Worm (Caenorhabditis elegans): ENCODE data around the gene his-16.

Gene his-16

ce11 chrII:13835724-13836307, 17.9 kb upstream of the his-16 start, which contains the start of gene ins-37:
Gene ins-37, minus strand, starts transcription at chrII:13836107.
- TF ChIP-seq snpc-1.3 (tag; optimal IDR thresholded peaks at IDR 0.05; ENCODE audit: insufficient read depth) = peak; percentile 47
- peak; percentile 92 for TF ChIP-seq snpc-1.1 (tag; optimal IDR thresholded peaks at IDR 0.05; ENCODE audit: insufficient read depth)
- TF ChIP-seq madf-3 (GFP tag; IDR thresholded peaks at IDR 0.05) = 0 out of 2 replicates have a peak, but pooled peaks have one; percentile 3
- TF ChIP-seq pbrm-1 (GFP tag; IDR thresholded peaks at IDR 0.05) = 0 out of 2 replicates have a peak, but pooled peaks have one; percentile 43
- TF ChIP-seq F49E8.2 (tag; optimal IDR thresholded peaks at IDR 0.05; ENCODE audit: insufficient read depth) = peak; percentile 46
- TF ChIP-seq snpc-3.4 (tag; optimal IDR thresholded peaks at IDR 0.05) = peak; percentile 73
- TF ChIP-seq mcd-1 (GFP tag; IDR thresholded peaks at IDR 0.05) = 0 out of 2 replicates have a peak, but pooled peaks have one; percentile 7
- TF ChIP-seq dox-1 (GFP tag; IDR thresholded peaks at IDR 0.05) = peak; percentile 44; the same call in 1 of the 2 replicates
- peak; percentile 62 for TF ChIP-seq lsl-1 (GFP tag; optimal IDR thresholded peaks at IDR 0.05)
- 0 out of 2 replicates have a peak, but pooled peaks have one; percentile 42 for TF ChIP-seq ekl-4 (GFP tag; IDR thresholded peaks at IDR 0.05)
- TF ChIP-seq D2030.7 (GFP tag; IDR thresholded peaks at IDR 0.05) = peak; percentile 81
- TF ChIP-seq lin-26 (GFP tag; IDR thresholded peaks at IDR 0.05) = peak; percentile 95
- TF ChIP-seq madf-8 (GFP tag; conservative IDR thresholded peaks at IDR 0.05) = peak; percentile 27; the same call in 1 of the 2 replicates
- TF ChIP-seq aptf-3 (GFP tag; IDR thresholded peaks at IDR 0.05) = 0 out of 2 replicates have a peak, but pooled peaks have one; percentile 10
- peak; percentile 35; the same call in 1 of the 2 replicates for TF ChIP-seq hmg-1.2 (GFP tag; IDR thresholded peaks at IDR 0.05)
- peak; percentile 52 for TF ChIP-seq tbp1 (GFP tag; optimal IDR thresholded peaks at IDR 0.05)
- peak; percentile 62; the same call in 1 of the 2 replicates for TF ChIP-seq madf-6 (GFP tag; IDR thresholded peaks at IDR 0.05)
- 0 out of 2 replicates have a peak, but pooled peaks have one; percentile 46 for TF ChIP-seq Y79H2A.3 (GFP tag; conservative IDR thresholded peaks at IDR 0.05)
- TF ChIP-seq F33H1.4 (GFP tag; IDR thresholded peaks at IDR 0.05) = 0 out of 2 replicates have a peak, but pooled peaks have one; percentile 11
- TF ChIP-seq nfyb-1 (GFP tag; IDR thresholded peaks at IDR 0.05) = 0 out of 2 replicates have a peak, but pooled peaks have one; percentile 36
- peak; percentile 86 for TF ChIP-seq snpc-4 (GFP tag; optimal IDR thresholded peaks at IDR 0.05)
- peak; percentile 68 to 95 (median 90) for TF ChIP-seq snpc-4 (tag; optimal IDR thresholded peaks at IDR 0.05)
- peak; percentile 92 for TF ChIP-seq aptf-2 (GFP tag; conservative IDR thresholded peaks at IDR 0.05)
- TF ChIP-seq attf-6 (GFP tag; IDR thresholded peaks at IDR 0.05) = peak; percentile 93
- TF ChIP-seq B0336.3 (GFP tag; IDR thresholded peaks at IDR 0.05) = 0 out of 2 replicates have a peak, but pooled peaks have one; percentile 39

DNA sequence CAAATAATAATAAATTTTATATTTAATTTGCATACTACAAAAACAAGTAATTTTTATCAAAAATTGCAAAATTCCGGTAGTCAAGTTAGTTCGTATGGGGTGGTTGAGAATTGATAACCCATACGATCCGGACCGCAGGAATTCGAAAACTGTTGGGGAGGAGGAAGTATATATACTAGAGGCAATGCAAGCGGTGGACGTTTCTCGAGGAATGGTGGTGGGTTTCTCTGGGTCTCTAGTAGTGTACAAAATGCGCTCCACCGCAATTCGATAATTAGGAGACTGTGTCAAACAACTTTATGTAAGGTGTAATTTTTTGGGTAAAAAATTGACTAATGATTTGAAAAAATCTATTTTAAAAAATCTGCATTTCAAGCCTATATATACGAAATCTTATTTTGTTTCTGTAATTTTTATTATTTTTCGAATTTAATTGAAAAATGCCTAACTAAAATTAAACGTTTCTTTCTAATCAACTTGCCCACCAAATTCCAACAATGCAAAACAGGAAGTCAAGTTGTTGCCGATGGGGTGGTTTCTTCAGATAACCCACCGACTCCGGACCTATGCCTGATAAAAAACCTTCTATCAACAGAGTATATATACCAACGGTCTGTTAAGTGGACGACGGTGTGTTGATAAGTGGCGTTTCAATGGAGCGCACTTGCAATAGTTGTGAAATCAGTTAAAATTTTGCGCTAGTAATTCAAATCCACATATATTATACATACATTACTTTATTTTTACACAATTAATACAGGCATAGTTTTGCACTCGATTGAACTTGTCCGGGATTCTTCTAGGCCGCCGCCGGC, 16.6 kb upstream of the his-16 start:
- TF ChIP-seq madf-8 (GFP tag; conservative IDR thresholded peaks at IDR 0.05) (0 out of 2 replicates have a peak, but pooled peaks have one; percentile 9), nfyb-1 (GFP tag; IDR thresholded peaks at IDR 0.05) (peak; percentile 92), nhr-80 (tag; optimal IDR thresholded peaks at IDR 0.05) (peak; percentile 44), lsl-1 (GFP tag; optimal IDR thresholded peaks at IDR 0.05) (peak; percentile 5), F33H1.4 (GFP tag; IDR thresholded peaks at IDR 0.05) (peak; percentile 24; the same call in 1 of the 2 replicates), somi-1 (GFP tag; optimal IDR thresholded peaks at IDR 0.05) (peak; percentile 81), ceh-79 (tag; optimal IDR thresholded peaks at IDR 0.05) (no peak), chd-7 (tag; optimal IDR thresholded peaks at IDR 0.05) (peak; percentile 80), D2030.7 (GFP tag; IDR thresholded peaks at IDR 0.05) (peak; percentile 41), ceh-40 (GFP tag; IDR thresholded peaks at IDR 0.05) (no peak), dpff-1 (tag; optimal IDR thresholded peaks at IDR 0.05) (peak; percentile 45), ztf-3 (GFP tag; optimal IDR thresholded peaks at IDR 0.05) (peak; percentile 14), egl-18 (GFP tag; IDR thresholded peaks at IDR 0.05) (peak; percentile 59; the same call in 1 of the 2 replicates), hlh-12 (tag; optimal IDR thresholded peaks at IDR 0.05) (no peak), nhr-120 (GFP tag; IDR thresholded peaks at IDR 0.05) (no peak), madf-3 (GFP tag; IDR thresholded peaks at IDR 0.05) (0 out of 2 replicates have a peak, but pooled peaks have one; percentile 46), hrde-1 (tag; optimal IDR thresholded peaks at IDR 0.05; ENCODE audit: borderline replicate concordance) (no peak), atf-7 (tag; optimal IDR thresholded peaks at IDR 0.05) (peak; percentile 66), T07F8.4 (tag; optimal IDR thresholded peaks at IDR 0.05) (peak; percentile 19), zim-3 (tag; optimal IDR thresholded peaks at IDR 0.05) (peak; percentile 71), Y79H2A.3 (GFP tag; conservative IDR thresholded peaks at IDR 0.05) (no peak), Y67H2A.10 (GFP tag; conservative IDR thresholded peaks at IDR 0.05) (no peak), aptf-3 (GFP tag; IDR thresholded peaks at IDR 0.05) (0 out of 2 replicates have a peak, but pooled peaks have one; percentile 32), cebp-1 (GFP tag; IDR thresholded peaks at IDR 0.05) (peak; percentile 84), cebp-1 (tag; optimal IDR thresholded peaks at IDR 0.05) (peak; percentile 90)

Measured in whole organism, young adult.